Worm (Caenorhabditis elegans): ENCODE results near the gene R02F11.11.

The R02F11.11 gene

ce11 chrV:4826710-4827380, 35.2 kb downstream of the R02F11.11 start, which contains the start of the genes hsp-6 and C37H5.5:
hsp-6 (minus strand) TSS chrV:4826760.
C37H5.5 (plus strand) TSS chrV:4827360.
- TF ChIP-seq mab-5 (tag; optimal IDR thresholded peaks at IDR 0.05) (peak; percentile 39), nhr-21 (tag; optimal IDR thresholded peaks at IDR 0.05) (peak; percentile 49), mdl-1 (tag; optimal IDR thresholded peaks at IDR 0.05) (peak in 1 of 2 experiments; percentile 10), ztf-11 (tag; optimal IDR thresholded peaks at IDR 0.05) (no peak), mbf-1 (tag; optimal IDR thresholded peaks at IDR 0.05) (no peak), gmeb-1 (tag; optimal IDR thresholded peaks at IDR 0.05) (peak; percentile 79), egl-27 (tag; optimal IDR thresholded peaks at IDR 0.05) (no peak), nhr-237 (tag; optimal IDR thresholded peaks at IDR 0.05) (no peak), nhr-129 (tag; optimal IDR thresholded peaks at IDR 0.05) (peak; percentile 78), blmp-1 (tag; optimal IDR thresholded peaks at IDR 0.05; ENCODE audit: insufficient read depth) (peak; percentile 36), peb-1 (tag; optimal IDR thresholded peaks at IDR 0.05) (no peak), Y55F3AM.14 (GFP tag; optimal IDR thresholded peaks at IDR 0.05) (peak; percentile 59), ztf-1 (GFP tag; conservative IDR thresholded peaks at IDR 0.05) (no peak), fos-1 (tag; optimal IDR thresholded peaks at IDR 0.05) (peak; percentile 70), nhr-25 (tag; optimal IDR thresholded peaks at IDR 0.05) (peak; percentile 68), nhr-6 (tag; optimal IDR thresholded peaks at IDR 0.05) (no peak), nhr-77 (tag; optimal IDR thresholded peaks at IDR 0.05) (no peak), elt-1 (tag; optimal IDR thresholded peaks at IDR 0.05) (no peak), nhr-23 (tag; optimal IDR thresholded peaks at IDR 0.05) (no peak), sem-4 (tag; optimal IDR thresholded peaks at IDR 0.05) (no peak), unc-39 (tag; optimal IDR thresholded peaks at IDR 0.05) (no peak), nhr-10 (tag; optimal IDR thresholded peaks at IDR 0.05) (no peak), ztf-4 (tag; optimal IDR thresholded peaks at IDR 0.05) (peak; percentile 75), C34F6.9 (tag; optimal IDR thresholded peaks at IDR 0.05) (peak; percentile 70), sma-3 (GFP tag; optimal IDR thresholded peaks at IDR 0.05) (peak; percentile 84), lsy-2 (tag; optimal IDR thresholded peaks at IDR 0.05) (peak; percentile 42 to 92), lin-13 (GFP tag; optimal IDR thresholded peaks at IDR 0.05) (peak; percentile 80), aly-2 (tag; optimal IDR thresholded peaks at IDR 0.05) (no peak), crh-2 (tag; optimal IDR thresholded peaks at IDR 0.05) (peak; percentile 88), nhr-11 (tag; optimal IDR thresholded peaks at IDR 0.05) (no peak), unc-62 (GFP tag; optimal IDR thresholded peaks at IDR 0.05) (no peak), snpc-4 (tag; optimal IDR thresholded peaks at IDR 0.05) (peak; percentile 39), sma-9 (GFP tag; optimal IDR thresholded peaks at IDR 0.05) (peak; percentile 82), sma-9 (tag; optimal IDR thresholded peaks at IDR 0.05) (no peak), alr-1 (tag; optimal IDR thresholded peaks at IDR 0.05) (no peak), skn-1 (tag; optimal IDR thresholded peaks at IDR 0.05) (no peak), nhr-12 (tag; optimal IDR thresholded peaks at IDR 0.05) (no peak), zag-1 (tag; optimal IDR thresholded peaks at IDR 0.05) (peak; percentile 49), ceh-16 (tag; optimal IDR thresholded peaks at IDR 0.05) (peak; percentile 61), elt-3 (tag; optimal IDR thresholded peaks at IDR 0.05) (no peak), R02D3.7 (tag; optimal IDR thresholded peaks at IDR 0.05) (no peak), ceh-82 (tag; optimal IDR thresholded peaks at IDR 0.05) (peak; percentile 76), ama-1 (optimal IDR thresholded peaks at IDR 0.05) (peak; percentile 31), dmd-4 (tag; optimal IDR thresholded peaks at IDR 0.05) (no peak), ZK546.5 (tag; optimal IDR thresholded peaks at IDR 0.05) (no peak), lin-11 (tag; optimal IDR thresholded peaks at IDR 0.05) (peak; percentile 89), unc-55 (GFP tag; optimal IDR thresholded peaks at IDR 0.05) (peak; percentile 96), lin-39 (tag; optimal IDR thresholded peaks at IDR 0.05) (no peak), F13H6.1 (tag; optimal IDR thresholded peaks at IDR 0.05) (peak; percentile 82)
